Worm (Caenorhabditis elegans): ENCODE data around the gene col-76.

The col-76 gene

ce11 chrII:8204039-8204438, at the start of gene col-76:
TSS of gene col-76 (plus strand) at chrII:8204339.
- TF ChIP-seq elt-3 (tag; optimal IDR thresholded peaks at IDR 0.05) (no peak), Y116A8C.19 (tag; optimal IDR thresholded peaks at IDR 0.05; ENCODE audit: borderline replicate concordance) (no peak), hpl-2 (GFP tag; optimal IDR thresholded peaks at IDR 0.05) (no peak), tbx-2 (tag; optimal IDR thresholded peaks at IDR 0.05) (no peak), lsy-2 (tag; optimal IDR thresholded peaks at IDR 0.05) (no peak), snu-23 (GFP tag; optimal IDR thresholded peaks at IDR 0.05) (no peak), skn-1 (tag; optimal IDR thresholded peaks at IDR 0.05) (no peak), ztf-4 (tag; optimal IDR thresholded peaks at IDR 0.05) (no peak), blmp-1 (tag; optimal IDR thresholded peaks at IDR 0.05) (no peak), nhr-19 (GFP tag; conservative IDR thresholded peaks at IDR 0.05) (no peak), vab-15 (tag; optimal IDR thresholded peaks at IDR 0.05) (no peak), grh-1 (GFP tag; IDR thresholded peaks at IDR 0.05) (no peak), lin-35 (GFP tag; optimal IDR thresholded peaks at IDR 0.05) (no peak), C16A3.4 (tag; optimal IDR thresholded peaks at IDR 0.05) (no peak), ets-5 (GFP tag; IDR thresholded peaks at IDR 0.05) (no peak), hlh-17 (GFP tag; optimal IDR thresholded peaks at IDR 0.05; ENCODE audit: borderline replicate concordance) (no peak), nhr-12 (tag; optimal IDR thresholded peaks at IDR 0.05) (no peak)

DNA sequence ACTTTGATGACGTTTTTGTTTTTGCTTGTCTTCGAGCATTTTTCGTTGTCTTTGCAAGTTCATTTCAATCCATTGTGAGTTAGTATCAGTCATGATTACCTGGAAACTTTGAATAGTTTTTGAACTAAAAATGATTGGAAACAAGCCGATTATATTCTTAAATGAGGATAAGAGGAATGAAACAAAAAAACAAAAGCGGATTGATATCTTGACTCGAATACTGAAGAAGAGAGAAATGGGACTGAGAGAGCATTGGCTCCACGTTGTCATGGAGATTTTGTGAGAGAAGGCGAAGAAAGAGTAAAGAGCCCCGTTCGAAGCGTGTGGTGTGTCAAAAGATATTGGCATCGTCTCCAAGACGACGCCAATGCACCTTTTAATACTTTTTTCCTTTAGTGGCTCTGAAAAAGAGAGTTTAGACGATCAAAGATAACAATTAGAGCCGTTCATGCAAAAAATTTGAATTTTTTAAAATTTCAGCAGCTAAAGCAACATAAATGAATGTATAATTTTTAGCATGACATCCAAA, 47.2 kb upstream of the col-76 start, which contains the start of the genes tub-1 and tmem-138:
Gene tub-1, minus strand, starts transcription at position 101 of the 529 bp plus-strand sequence.
Gene tmem-138, plus strand, starts transcription at position 479 of the 529 bp plus-strand sequence.
- TF ChIP-seq dsc-1 (tag; optimal IDR thresholded peaks at IDR 0.05) = peak; percentile 42
- no peak for TF ChIP-seq nhr-28 (tag; optimal IDR thresholded peaks at IDR 0.05)
- TF ChIP-seq nhr-12 (tag; optimal IDR thresholded peaks at IDR 0.05) = no peak
- TF ChIP-seq sox-4 (tag; optimal IDR thresholded peaks at IDR 0.05) = no peak
- no peak for TF ChIP-seq fos-1 (tag; optimal IDR thresholded peaks at IDR 0.05)
- TF ChIP-seq pqm-1 (tag; optimal IDR thresholded peaks at IDR 0.05) = no peak
- no peak for TF ChIP-seq alr-1 (tag; optimal IDR thresholded peaks at IDR 0.05; ENCODE audit: borderline replicate concordance)
- TF ChIP-seq Y116A8C.19 (tag; optimal IDR thresholded peaks at IDR 0.05; ENCODE audit: borderline replicate concordance) = no peak
- no peak for TF ChIP-seq ceh-82 (tag; optimal IDR thresholded peaks at IDR 0.05)
- no peak for TF ChIP-seq xbp-1 (tag; optimal IDR thresholded peaks at IDR 0.05)
- TF ChIP-seq lir-3 (tag; optimal IDR thresholded peaks at IDR 0.05; ENCODE audit: poor library complexity) = no peak
- TF ChIP-seq fkh-8 (tag; optimal IDR thresholded peaks at IDR 0.05) = peak; percentile 70
- TF ChIP-seq pax-3 (tag; optimal IDR thresholded peaks at IDR 0.05) = no peak

DNA sequence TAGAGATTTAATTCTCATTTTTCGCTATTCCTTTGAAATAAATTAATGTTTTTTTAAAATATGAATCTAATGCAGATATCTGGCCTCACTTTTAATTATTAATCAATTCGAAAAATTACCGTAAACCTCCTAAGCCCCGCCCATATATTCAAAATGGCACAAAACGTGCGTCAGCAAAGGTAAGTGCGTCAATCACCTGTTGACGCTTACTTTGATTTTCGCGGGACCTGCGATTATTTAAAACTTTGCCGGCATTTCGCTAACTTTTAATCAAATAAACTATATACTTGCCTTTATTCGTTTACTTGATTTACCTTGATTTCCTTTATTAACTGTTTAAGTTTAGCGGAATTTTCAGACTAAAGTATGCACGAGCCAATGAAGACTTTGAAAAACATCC, 46.1 kb upstream of the col-76 start, which contains the start of gene pch-2:
Gene pch-2, plus strand, starts transcription at position 359 of the 400 bp plus-strand sequence.
- TF ChIP-seq lin-15B (tag; optimal IDR thresholded peaks at IDR 0.05) (peak; percentile 62), tbx-2 (tag; optimal IDR thresholded peaks at IDR 0.05) (no peak), aha-1 (tag; optimal IDR thresholded peaks at IDR 0.05) (no peak), Y116A8C.19 (tag; optimal IDR thresholded peaks at IDR 0.05; ENCODE audit: borderline replicate concordance) (no peak), alr-1 (tag; optimal IDR thresholded peaks at IDR 0.05; ENCODE audit: borderline replicate concordance) (no peak), pax-3 (tag; optimal IDR thresholded peaks at IDR 0.05) (no peak), isw-1 (GFP tag; IDR thresholded peaks at IDR 0.05) (peak; percentile 29; the same call in 1 of the 2 replicates), xbp-1 (tag; optimal IDR thresholded peaks at IDR 0.05) (peak; percentile 47), ceh-63 (GFP tag; optimal IDR thresholded peaks at IDR 0.05) (no peak), fkh-8 (tag; optimal IDR thresholded peaks at IDR 0.05) (peak; percentile 62), C04F5.9 (tag; optimal IDR thresholded peaks at IDR 0.05) (peak; percentile 64), dsc-1 (tag; optimal IDR thresholded peaks at IDR 0.05) (no peak), mef-2 (tag; optimal IDR thresholded peaks at IDR 0.05) (no peak), swsn-7 (tag; optimal IDR thresholded peaks at IDR 0.05) (peak; percentile 48), sptf-1 (tag; optimal IDR thresholded peaks at IDR 0.05) (no peak), tlp-1 (tag; optimal IDR thresholded peaks at IDR 0.05) (no peak), ces-1 (GFP tag; optimal IDR thresholded peaks at IDR 0.05) (no peak), elt-2 (tag; optimal IDR thresholded peaks at IDR 0.05) (no peak), unc-30 (tag; optimal IDR thresholded peaks at IDR 0.05) (no peak), ztf-11 (tag; optimal IDR thresholded peaks at IDR 0.05) (no peak), unc-130 (tag; optimal IDR thresholded peaks at IDR 0.05) (peak; percentile 3), nhr-84 (tag; optimal IDR thresholded peaks at IDR 0.05) (no peak), pqm-1 (tag; optimal IDR thresholded peaks at IDR 0.05) (no peak), egl-27 (tag; optimal IDR thresholded peaks at IDR 0.05) (no peak), grh-1 (GFP tag; IDR thresholded peaks at IDR 0.05) (no peak), nhr-19 (GFP tag; conservative IDR thresholded peaks at IDR 0.05) (peak; percentile 46), aly-2 (tag; optimal IDR thresholded peaks at IDR 0.05) (no peak), nhr-28 (tag; optimal IDR thresholded peaks at IDR 0.05) (no peak), lin-39 (tag; optimal IDR thresholded peaks at IDR 0.05) (no peak), jun-1 (tag; optimal IDR thresholded peaks at IDR 0.05) (no peak)

All from whole organism, L1 larva.